Worm (Caenorhabditis elegans): ENCODE measurements around the gene rps-23.
A peak's percentile ranks its signal among the peaks of the same experiment; 100 is the strongest.

rps-23 gene

ce11 chrIV:12417536-12418195 is 26.8 kb upstream of the rps-23 start, which contains the start of gene F08G5.3 (continued):
- TF ChIP-seq hsf-1 (GFP tag; IDR thresholded peaks at IDR 0.05) (peak; percentile 57; the same call in 1 of the 2 replicates), mes-4 (tag; optimal IDR thresholded peaks at IDR 0.05) (peak; percentile 82), him-1 (tag; optimal IDR thresholded peaks at IDR 0.05) (peak; percentile 88), zfh-2 (GFP tag; conservative IDR thresholded peaks at IDR 0.05) (no peak), lin-35 (GFP tag; optimal IDR thresholded peaks at IDR 0.05) (peak in 1 of 3 experiments; percentile 77), B0336.3 (GFP tag; IDR thresholded peaks at IDR 0.05) (no peak), sea-2 (GFP tag; IDR thresholded peaks at IDR 0.05) (no peak), madf-8 (GFP tag; conservative IDR thresholded peaks at IDR 0.05) (no peak; the same call in 1 of the 2 replicates), ceh-91 (GFP tag; IDR thresholded peaks at IDR 0.05) (no peak), egl-44 (GFP tag; IDR thresholded peaks at IDR 0.05) (peak; percentile 27; the same call in 1 of the 2 replicates), dpff-1 (tag; optimal IDR thresholded peaks at IDR 0.05) (no peak), F22D6.2 (tag; optimal IDR thresholded peaks at IDR 0.05) (peak; percentile 16), ama-1 (optimal IDR thresholded peaks at IDR 0.05) (no peak), ama-1 (GFP tag; optimal IDR thresholded peaks at IDR 0.05) (peak; percentile 70 to 73), hlh-26 (GFP tag; conservative IDR thresholded peaks at IDR 0.05) (no peak), K12H6.12 (tag; optimal IDR thresholded peaks at IDR 0.05) (peak; percentile 21), tbx-9 (tag; optimal IDR thresholded peaks at IDR 0.05; ENCODE audit: borderline replicate concordance) (no peak), F23B12.7 (tag; optimal IDR thresholded peaks at IDR 0.05; ENCODE audit: insufficient read depth) (peak; percentile 73), B0019.2 (GFP tag; conservative IDR thresholded peaks at IDR 0.05) (peak; percentile 60; the same call in 1 of the 2 replicates), repo-1 (tag; optimal IDR thresholded peaks at IDR 0.05) (peak; percentile 24), attf-5 (GFP tag; optimal IDR thresholded peaks at IDR 0.05) (peak; percentile 63), sdz-38 (tag; optimal IDR thresholded peaks at IDR 0.05) (no peak), F57C9.4 (tag; optimal IDR thresholded peaks at IDR 0.05) (no peak), unc-130 (GFP tag; optimal IDR thresholded peaks at IDR 0.05) (peak; percentile 34), attf-6 (GFP tag; IDR thresholded peaks at IDR 0.05) (peak; percentile 75), pha-4 (tag; optimal IDR thresholded peaks at IDR 0.05) (no peak), hlh-12 (tag; optimal IDR thresholded peaks at IDR 0.05) (peak; percentile 38), snpc-3.4 (tag; optimal IDR thresholded peaks at IDR 0.05) (peak; percentile 71), hrde-1 (tag; optimal IDR thresholded peaks at IDR 0.05; ENCODE audit: borderline replicate concordance) (peak; percentile 67), ceh-100 (GFP tag; IDR thresholded peaks at IDR 0.05) (0 out of 2 replicates have a peak, but pooled peaks have one; percentile 28), egrh-3 (GFP tag; IDR thresholded peaks at IDR 0.05) (peak; percentile 49), Y67H2A.10 (GFP tag; conservative IDR thresholded peaks at IDR 0.05) (no peak), ztf-28 (GFP tag; IDR thresholded peaks at IDR 0.05) (peak; percentile 66; the same call in 1 of the 2 replicates), tlf-1 (GFP tag; optimal IDR thresholded peaks at IDR 0.05) (peak; percentile 48), pbrm-1 (GFP tag; IDR thresholded peaks at IDR 0.05) (peak; percentile 77), F55B11.4 (tag; optimal IDR thresholded peaks at IDR 0.05; ENCODE audit: borderline replicate concordance, insufficient read depth) (no peak), Y56A3A.18 (GFP tag; IDR thresholded peaks at IDR 0.05) (0 out of 2 replicates have a peak, but pooled peaks have one; percentile 62), F52B5.7 (tag; optimal IDR thresholded peaks at IDR 0.05) (peak; percentile 43), hmg-1.2 (GFP tag; IDR thresholded peaks at IDR 0.05) (peak; percentile 67), sptf-2 (GFP tag; optimal IDR thresholded peaks at IDR 0.05) (no peak), lin-26 (GFP tag; IDR thresholded peaks at IDR 0.05) (peak; percentile 91), nfya-2 (GFP tag; IDR thresholded peaks at IDR 0.05) (no peak), aptf-2 (GFP tag; conservative IDR thresholded peaks at IDR 0.05) (no peak), ceh-40 (GFP tag; IDR thresholded peaks at IDR 0.05) (0 out of 2 replicates have a peak, but pooled peaks have one; percentile 64), attf-3 (GFP tag; conservative IDR thresholded peaks at IDR 0.05) (peak; percentile 42; the same call in 1 of the 2 replicates), nhr-80 (tag; optimal IDR thresholded peaks at IDR 0.05) (peak; percentile 23), chd-7 (tag; optimal IDR thresholded peaks at IDR 0.05) (peak; percentile 47), athp-1 (tag; optimal IDR thresholded peaks at IDR 0.05) (peak; percentile 58)

Data from whole organism, young adult.